Worm (Caenorhabditis elegans): ENCODE results near the gene uda-1.

Gene uda-1

DNA sequence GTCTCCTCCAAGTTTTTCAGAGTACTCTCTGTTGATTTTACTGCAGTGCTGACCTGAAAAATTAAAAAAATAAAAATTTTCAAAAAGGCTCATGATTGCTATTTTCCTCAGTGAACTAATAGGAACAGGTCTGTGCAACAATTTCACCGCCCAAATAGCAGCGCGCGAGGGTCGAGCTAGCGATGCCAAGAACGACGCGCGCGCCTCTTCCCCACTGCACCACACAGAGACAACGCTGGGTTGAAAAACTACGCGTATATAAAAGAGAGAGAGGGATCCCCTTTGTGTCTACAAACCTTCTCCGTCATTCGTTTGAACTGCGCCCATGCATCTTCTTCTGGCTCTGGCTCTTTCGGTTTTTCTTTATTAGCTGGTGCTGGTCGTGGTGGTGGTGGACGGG is 34.4 kb upstream of the uda-1 start (continued):
- peak; percentile 56; the same call in 1 of the 2 replicates for TF ChIP-seq ztf-6 (GFP tag; IDR thresholded peaks at IDR 0.05)
- TF ChIP-seq snpc-3.4 (tag; optimal IDR thresholded peaks at IDR 0.05): peak; percentile 84
- TF ChIP-seq cebp-2 (GFP tag; IDR thresholded peaks at IDR 0.05): peak; percentile 98
- TF ChIP-seq T07F8.4 (tag; optimal IDR thresholded peaks at IDR 0.05): peak; percentile 94
- no peak for TF ChIP-seq dpl-1 (GFP tag; optimal IDR thresholded peaks at IDR 0.05)
- TF ChIP-seq fkh-3 (tag; optimal IDR thresholded peaks at IDR 0.05): peak; percentile 94
- TF ChIP-seq him-1 (tag; optimal IDR thresholded peaks at IDR 0.05): peak; percentile 97
- TF ChIP-seq K11D2.4 (GFP tag; IDR thresholded peaks at IDR 0.05): peak; percentile 43; the same call in 1 of the 2 replicates
- no peak for TF ChIP-seq lsy-27 (tag; optimal IDR thresholded peaks at IDR 0.05; ENCODE audit: borderline replicate concordance, insufficient read depth)
- peak; percentile 95 for TF ChIP-seq ztf-25 (GFP tag; IDR thresholded peaks at IDR 0.05)
- TF ChIP-seq lir-1 (GFP tag; conservative IDR thresholded peaks at IDR 0.05): peak; percentile 42; the same call in 1 of the 2 replicates
- peak; percentile 93 for TF ChIP-seq nfyb-1 (GFP tag; IDR thresholded peaks at IDR 0.05)
- peak; percentile 97 for TF ChIP-seq die-1 (tag; optimal IDR thresholded peaks at IDR 0.05)
- TF ChIP-seq lag-1 (GFP tag; IDR thresholded peaks at IDR 0.05): no peak
- peak; percentile 94 for TF ChIP-seq zim-3 (tag; optimal IDR thresholded peaks at IDR 0.05)
- peak; percentile 69 for TF ChIP-seq rcor-1 (GFP tag; IDR thresholded peaks at IDR 0.05)
- peak; percentile 92 for TF ChIP-seq ztf-28 (GFP tag; IDR thresholded peaks at IDR 0.05)
- peak; percentile 95 for TF ChIP-seq athp-1 (tag; optimal IDR thresholded peaks at IDR 0.05)
- TF ChIP-seq ceh-100 (GFP tag; IDR thresholded peaks at IDR 0.05): peak; percentile 76
- peak; percentile 81 for TF ChIP-seq T26A5.8 (tag; optimal IDR thresholded peaks at IDR 0.05)
- TF ChIP-seq ztf-3 (GFP tag; optimal IDR thresholded peaks at IDR 0.05): peak; percentile 35
- peak; percentile 94 for TF ChIP-seq bed-1 (GFP tag; IDR thresholded peaks at IDR 0.05)
- TF ChIP-seq unc-130 (GFP tag; optimal IDR thresholded peaks at IDR 0.05): peak; percentile 76
- TF ChIP-seq nhr-80 (tag; optimal IDR thresholded peaks at IDR 0.05): peak; percentile 56
- peak; percentile 85 for TF ChIP-seq madf-10 (tag; optimal IDR thresholded peaks at IDR 0.05)
- TF ChIP-seq F39B2.1 (GFP tag; IDR thresholded peaks at IDR 0.05): peak; percentile 47; the same call in 1 of the 2 replicates
- peak; percentile 85 for TF ChIP-seq ztf-18 (tag; optimal IDR thresholded peaks at IDR 0.05)
- TF ChIP-seq dox-1 (GFP tag; IDR thresholded peaks at IDR 0.05): peak; percentile 87
- TF ChIP-seq F57C9.4 (tag; optimal IDR thresholded peaks at IDR 0.05): peak; percentile 20
- peak; percentile 59; the same call in 1 of the 2 replicates for TF ChIP-seq pbrm-1 (GFP tag; IDR thresholded peaks at IDR 0.05)
- 0 out of 2 replicates have a peak, but pooled peaks have one; percentile 16 for TF ChIP-seq madf-8 (GFP tag; conservative IDR thresholded peaks at IDR 0.05)
- peak; percentile 80 for TF ChIP-seq atf-7 (tag; optimal IDR thresholded peaks at IDR 0.05)
- peak; percentile 96 for TF ChIP-seq B0261.1 (tag; optimal IDR thresholded peaks at IDR 0.05)
- TF ChIP-seq pha-4 (tag; optimal IDR thresholded peaks at IDR 0.05): no peak
- peak; percentile 91 for TF ChIP-seq F52B5.7 (tag; optimal IDR thresholded peaks at IDR 0.05)
- TF ChIP-seq ztf-26 (tag; optimal IDR thresholded peaks at IDR 0.05): peak; percentile 75
- peak; percentile 58 for TF ChIP-seq D2030.7 (GFP tag; IDR thresholded peaks at IDR 0.05)
- TF ChIP-seq mes-4 (tag; optimal IDR thresholded peaks at IDR 0.05): peak; percentile 92
- TF ChIP-seq sptf-2 (GFP tag; optimal IDR thresholded peaks at IDR 0.05): peak; percentile 97
- TF ChIP-seq aptf-2 (GFP tag; conservative IDR thresholded peaks at IDR 0.05): 0 out of 2 replicates have a peak, but pooled peaks have one; percentile 44
- TF ChIP-seq chd-7 (tag; optimal IDR thresholded peaks at IDR 0.05): peak; percentile 95
- TF ChIP-seq lin-40 (tag; optimal IDR thresholded peaks at IDR 0.05): peak; percentile 77
- peak; percentile 90 for TF ChIP-seq hmg-20 (GFP tag; IDR thresholded peaks at IDR 0.05)
- peak; percentile 85 for TF ChIP-seq attf-5 (GFP tag; optimal IDR thresholded peaks at IDR 0.05)
- peak; percentile 32 for TF ChIP-seq efl-1 (GFP tag; optimal IDR thresholded peaks at IDR 0.05)
- no peak for TF ChIP-seq cebp-1 (GFP tag; IDR thresholded peaks at IDR 0.05)
- TF ChIP-seq cebp-1 (tag; optimal IDR thresholded peaks at IDR 0.05): peak; percentile 83
- TF ChIP-seq F55B11.4 (tag; optimal IDR thresholded peaks at IDR 0.05; ENCODE audit: borderline replicate concordance, insufficient read depth): no peak
- peak; percentile 94 for TF ChIP-seq repo-1 (tag; optimal IDR thresholded peaks at IDR 0.05)
